Worm (Caenorhabditis elegans) whole organism, L4/young adult: ENCODE results near the gene Y67H2A.7.

Experiments used
- dao-5 ChIP-seq: sonication (generic microtip); optimal IDR thresholded peaks from 2 replicates; lab custom pipeline; 2016; ENCODE audit warnings: missing genotype, missing genetic modification characterization, moderate library complexity, missing compliant biosample characterization
- him-1 ChIP-seq: sonication (generic microtip); optimal IDR thresholded peaks from 2 replicates; lab custom pipeline; 2016; ENCODE audit warnings: missing genotype, missing genetic modification reagents, missing genetic modification characterization, missing compliant biosample characterization

DNA sequence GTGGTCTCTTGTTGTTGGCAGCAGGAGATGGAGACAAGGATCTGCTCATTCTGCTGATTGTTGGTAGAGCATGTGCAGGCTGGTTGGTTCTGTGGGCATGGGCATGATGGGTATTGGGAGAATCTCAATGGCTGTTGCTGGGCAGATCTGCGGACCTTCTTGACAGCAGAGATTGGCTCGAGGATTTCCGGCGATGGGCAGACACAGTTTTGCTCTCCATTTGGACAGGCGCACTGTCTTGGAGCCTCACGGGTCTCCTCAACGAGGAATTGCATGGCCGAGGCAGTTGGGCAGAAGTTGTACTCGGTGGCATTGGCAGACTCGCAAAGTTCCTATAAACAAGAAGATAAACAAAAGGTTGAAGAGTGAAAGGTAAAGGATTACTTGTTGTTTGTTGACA is 27.0 kb downstream of the Y67H2A.7 start:
- TF ChIP-seq him-1 (no peak), dao-5 (no peak)
